Fruit fly (Drosophila melanogaster): ENCODE data around the gene sina.

sina gene

DNA sequence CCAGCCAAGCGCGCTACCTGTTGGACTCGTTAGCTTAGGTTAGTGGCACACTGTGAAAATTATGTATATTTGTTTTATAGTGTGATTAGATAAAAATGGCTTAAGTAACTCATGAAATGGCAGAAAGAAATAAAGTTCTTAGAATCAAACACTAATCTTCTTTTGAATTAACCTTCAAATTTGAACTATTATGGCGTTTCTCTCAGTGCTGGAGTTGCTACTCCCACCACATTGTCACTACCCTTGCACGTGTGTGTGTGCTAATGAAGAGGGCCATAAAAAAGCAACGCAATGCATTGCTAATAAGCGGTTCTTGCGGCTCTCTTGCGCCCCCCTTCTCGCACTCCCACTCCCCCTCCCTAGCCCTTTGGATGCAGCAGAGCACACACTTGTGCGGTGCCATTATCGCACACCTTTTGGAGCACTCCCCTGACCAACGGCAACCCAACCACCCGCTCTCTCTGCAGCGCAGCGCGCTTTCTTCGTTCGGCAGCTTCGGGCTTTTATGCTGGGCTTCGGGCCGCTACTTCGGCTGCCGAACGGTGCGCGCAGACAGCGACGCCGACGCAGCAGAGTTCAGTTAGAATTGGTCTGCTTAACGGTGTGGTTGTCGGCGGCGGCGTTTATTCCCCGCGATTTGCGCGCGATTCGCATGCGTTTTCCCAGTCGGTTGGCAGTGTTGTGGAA is 37.2 kb downstream of the sina start (continued):
- TF ChIP-seq Ssrp (tag; optimal IDR thresholded peaks at IDR 0.05) (peak; percentile 92), CG2120 (GFP tag; optimal IDR thresholded peaks at IDR 0.05) (peak; percentile 61), CG3281 (GFP tag; optimal IDR thresholded peaks at IDR 0.05) (peak; percentile 29), Stat92E (GFP tag; optimal IDR thresholded peaks at IDR 0.05) (peak in 1 of 3 experiments; percentile 62), jigr1 (GFP tag; IDR thresholded peaks at IDR 0.05) (peak; percentile 78; the same call in 2 of the 3 replicates), otp (GFP tag; IDR thresholded peaks at IDR 0.05) (peak; percentile 93), CG4820 (GFP tag; optimal IDR thresholded peaks at IDR 0.05) (peak; percentile 93), CG12391 (tag; optimal IDR thresholded peaks at IDR 0.05) (peak; percentile 93), Eip74EF (GFP tag; optimal IDR thresholded peaks at IDR 0.05) (peak in 1 of 2 experiments; percentile 86), disco-r (GFP tag; optimal IDR thresholded peaks at IDR 0.05) (peak; percentile 83), org-1 (GFP tag; optimal IDR thresholded peaks at IDR 0.05) (peak; percentile 86), Gug (GFP tag; IDR thresholded peaks at IDR 0.05) (peak; percentile 78), CG12155 (GFP tag; optimal IDR thresholded peaks at IDR 0.05) (peak; percentile 76), prd (optimal IDR thresholded peaks at IDR 0.05) (no peak), prd (GFP tag; IDR thresholded peaks at IDR 0.05) (peak; percentile 93), CG10274 (GFP tag; optimal IDR thresholded peaks at IDR 0.05) (peak; percentile 62), zfh1 (GFP tag; IDR thresholded peaks at IDR 0.05) (peak; percentile 95), CG7839 (tag; optimal IDR thresholded peaks at IDR 0.05) (peak; percentile 92), HHEX (GFP tag; optimal IDR thresholded peaks at IDR 0.05) (peak; percentile 84), CG11695 (GFP tag; IDR thresholded peaks at IDR 0.05) (peak; percentile 90), maf-S (GFP tag; optimal IDR thresholded peaks at IDR 0.05) (peak; percentile 80), H15 (GFP tag; IDR thresholded peaks at IDR 0.05) (peak; percentile 92), ssp (GFP tag; IDR thresholded peaks at IDR 0.05) (peak; percentile 86), croc (GFP tag; conservative IDR thresholded peaks at IDR 0.05) (peak; percentile 91), CG31224 (GFP tag; IDR thresholded peaks at IDR 0.05) (peak; percentile 64), crc (GFP tag; optimal IDR thresholded peaks at IDR 0.05) (peak; percentile 79), CG12942 (GFP tag; optimal IDR thresholded peaks at IDR 0.05) (peak; percentile 81), CG14667 (GFP tag; IDR thresholded peaks at IDR 0.05) (peak; percentile 87), ac (GFP tag; optimal IDR thresholded peaks at IDR 0.05) (no peak), CG3163 (GFP tag; optimal IDR thresholded peaks at IDR 0.05) (peak; percentile 59), CG11723 (GFP tag; optimal IDR thresholded peaks at IDR 0.05) (peak; percentile 85), Ravus (GFP tag; IDR thresholded peaks at IDR 0.05) (peak; percentile 73), NC2β (GFP tag; optimal IDR thresholded peaks at IDR 0.05) (peak; percentile 89), stwl (tag; optimal IDR thresholded peaks at IDR 0.05) (no peak), CG9876 (GFP tag; optimal IDR thresholded peaks at IDR 0.05) (peak; percentile 60), rib (GFP tag; IDR thresholded peaks at IDR 0.05) (peak; percentile 76), sisA (GFP tag; IDR thresholded peaks at IDR 0.05) (peak; percentile 95), CG13624 (GFP tag; optimal IDR thresholded peaks at IDR 0.05) (peak; percentile 74), gce (GFP tag; IDR thresholded peaks at IDR 0.05) (peak; percentile 87), fd3F (GFP tag; optimal IDR thresholded peaks at IDR 0.05) (peak; percentile 69), Abd-B (GFP tag; optimal IDR thresholded peaks at IDR 0.05) (peak; percentile 84), CG8388 (GFP tag; optimal IDR thresholded peaks at IDR 0.05) (peak; percentile 93), Taf1 (GFP tag; IDR thresholded peaks at IDR 0.05) (peak; percentile 47; the same call in 1 of the 2 replicates), danr (GFP tag; IDR thresholded peaks at IDR 0.05) (peak; percentile 87), CG13894 (tag; optimal IDR thresholded peaks at IDR 0.05) (no peak), CG4854 (GFP tag; optimal IDR thresholded peaks at IDR 0.05) (peak; percentile 68), CG1602 (GFP tag; optimal IDR thresholded peaks at IDR 0.05) (peak; percentile 91), CG17829 (tag; optimal IDR thresholded peaks at IDR 0.05) (peak; percentile 92), usp (GFP tag; optimal IDR thresholded peaks at IDR 0.05) (no peak), CG10147 (GFP tag; optimal IDR thresholded peaks at IDR 0.05) (peak; percentile 66)
